Fruit fly (Drosophila melanogaster): ENCODE measurements around the gene Usp32.

Usp32 gene

dm6 chr3L:19845047-19845906, 25.7 kb upstream of the Usp32 start, which contains the start of gene Papss (continued):
- TF ChIP-seq Atf6 (GFP tag; IDR thresholded peaks at IDR 0.05) (0 out of 2 replicates have a peak, but pooled peaks have one; percentile 25), row (GFP tag; IDR thresholded peaks at IDR 0.05) (peak; percentile 89), sna (GFP tag; IDR thresholded peaks at IDR 0.05; ENCODE audit: partially characterized antibody) (peak; percentile 86), cwo (GFP tag; optimal IDR thresholded peaks at IDR 0.05) (peak; percentile 24), eyg (GFP tag; optimal IDR thresholded peaks at IDR 0.05) (peak; percentile 14), crc (GFP tag; optimal IDR thresholded peaks at IDR 0.05) (no peak), Hand (GFP tag; optimal IDR thresholded peaks at IDR 0.05) (peak; percentile 23), Opbp (GFP tag; IDR thresholded peaks at IDR 0.05; ENCODE audit: partially characterized antibody) (peak; percentile 85), crp (GFP tag; optimal IDR thresholded peaks at IDR 0.05) (peak; percentile 77 to 94), nmo (GFP tag; optimal IDR thresholded peaks at IDR 0.05) (peak; percentile 41), CG30403 (GFP tag; optimal IDR thresholded peaks at IDR 0.05) (peak; percentile 51), CG6791 (GFP tag; IDR thresholded peaks at IDR 0.05; ENCODE audit: partially characterized antibody) (peak; percentile 82), Jarid2 (GFP tag; optimal IDR thresholded peaks at IDR 0.05) (no peak), MESR4 (GFP tag; optimal IDR thresholded peaks at IDR 0.05) (peak; percentile 41), zen (tag; optimal IDR thresholded peaks at IDR 0.05) (peak; percentile 41), sd (tag; optimal IDR thresholded peaks at IDR 0.05) (peak; percentile 31), CG9932 (GFP tag; IDR thresholded peaks at IDR 0.05) (peak; percentile 70), BEAF-32 (GFP tag; optimal IDR thresholded peaks at IDR 0.05) (peak; percentile 79), Rfx (GFP tag; IDR thresholded peaks at IDR 0.05) (peak; percentile 68), CG12236 (GFP tag; optimal IDR thresholded peaks at IDR 0.05) (no peak), Doc3 (GFP tag; IDR thresholded peaks at IDR 0.05; ENCODE audit: partially characterized antibody) (peak; percentile 93), CG15011 (GFP tag; optimal IDR thresholded peaks at IDR 0.05) (no peak), her (GFP tag; optimal IDR thresholded peaks at IDR 0.05) (peak; percentile 23), tin (GFP tag; optimal IDR thresholded peaks at IDR 0.05) (no peak), mld (GFP tag; IDR thresholded peaks at IDR 0.05; ENCODE audit: partially characterized antibody) (peak; percentile 61; the same call in 1 of the 3 replicates), onecut (GFP tag; IDR thresholded peaks at IDR 0.05) (peak; percentile 5; the same call in 1 of the 2 replicates), Chrac-16 (GFP tag; optimal IDR thresholded peaks at IDR 0.05) (peak; percentile 23), CG15514 (GFP tag; optimal IDR thresholded peaks at IDR 0.05) (peak; percentile 71), CG11247 (GFP tag; IDR thresholded peaks at IDR 0.05) (no peak), NK7.1 (GFP tag; optimal IDR thresholded peaks at IDR 0.05) (no peak), CG2120 (GFP tag; optimal IDR thresholded peaks at IDR 0.05) (peak; percentile 23), CG10979 (tag; optimal IDR thresholded peaks at IDR 0.05) (peak; percentile 27), lola (GFP tag; optimal IDR thresholded peaks at IDR 0.05) (peak in 1 of 3 experiments; percentile 26), dysf (GFP tag; IDR thresholded peaks at IDR 0.05) (peak; percentile 17; the same call in 1 of the 3 replicates), cg (GFP tag; optimal IDR thresholded peaks at IDR 0.05) (peak; percentile 90), HHEX (GFP tag; optimal IDR thresholded peaks at IDR 0.05) (peak; percentile 43), amos (GFP tag; IDR thresholded peaks at IDR 0.05; ENCODE audit: partially characterized antibody) (peak; percentile 84), lab (GFP tag; optimal IDR thresholded peaks at IDR 0.05) (peak; percentile 86), CG17829 (tag; optimal IDR thresholded peaks at IDR 0.05) (peak; percentile 47), Sry-δ (GFP tag; optimal IDR thresholded peaks at IDR 0.05) (peak; percentile 70), CG1832 (GFP tag; optimal IDR thresholded peaks at IDR 0.05) (no peak), CG6254 (GFP tag; optimal IDR thresholded peaks at IDR 0.05) (peak; percentile 3), Ets65A (GFP tag) (no peak), CG3838 (GFP tag; optimal IDR thresholded peaks at IDR 0.05) (no peak), wdn (GFP tag; IDR thresholded peaks at IDR 0.05) (peak; percentile 17; the same call in 1 of the 2 replicates), CG2129 (GFP tag; IDR thresholded peaks at IDR 0.05; ENCODE audit: partially characterized antibody) (peak; percentile 82)

All from whole organism, embryonic.